Fruit fly (Drosophila melanogaster) whole organism, wandering third instar larva: ENCODE data around the gene CG8526.

ENCODE experiments used
- Abd-B ChIP-seq: fragments of >200 bp; optimal IDR thresholded peaks from 2 replicates; lab custom pipeline; 2017; ENCODE audit warnings: missing biosample characterization, missing genetic modification characterization
- CG32264 ChIP-seq: fragments of 200-800 bp; sonication (Bioruptor generic); optimal IDR thresholded peaks from 2 replicates; lab custom pipeline; 2016; ENCODE audit warnings: missing biosample characterization, missing genetic modification characterization
- CG9705 ChIP-seq: fragments of 200-800 bp; sonication (Bioruptor generic); optimal IDR thresholded peaks from 2 replicates; lab custom pipeline; 2018; ENCODE audit warnings: missing biosample characterization, mild to moderate bottlenecking, missing genetic modification characterization
- CrebA ChIP-seq: fragments of 200-800 bp; sonication (Bioruptor generic); optimal IDR thresholded peaks from 2 replicates; lab custom pipeline; 2016; ENCODE audit warnings: missing biosample characterization, mild to moderate bottlenecking, missing genetic modification characterization, borderline replicate concordance
- Dfd ChIP-seq: fragments of >200 bp; optimal IDR thresholded peaks from 2 replicates; lab custom pipeline; 2017; ENCODE audit warnings: missing biosample characterization, missing genetic modification characterization
- Dif ChIP-seq: fragments of 200-275, 200-300 bp; sonication (Bioruptor generic); optimal IDR thresholded peaks from 2 replicates; lab custom pipeline; 2018; ENCODE audit warnings: missing biosample characterization, missing genetic modification characterization; ENCODE audit not compliant: partially characterized antibody
- GATAd ChIP-seq: sonication (Bioruptor generic); optimal IDR thresholded peaks from 2 replicates; lab custom pipeline; 2016; ENCODE audit warnings: missing biosample characterization, missing genetic modification characterization
- HLH106 ChIP-seq: fragments of 200-800 bp; optimal IDR thresholded peaks from 3 replicates; lab custom pipeline; 2019; ENCODE audit warnings: missing biosample characterization, mild to moderate bottlenecking, missing genetic modification characterization, moderate library complexity
- Hnf4 ChIP-seq: fragments of 200-800 bp; sonication (Bioruptor generic); optimal IDR thresholded peaks from 2 replicates; lab custom pipeline; 2016; ENCODE audit warnings: missing biosample characterization, mild to moderate bottlenecking, missing genetic modification characterization
- Hr78 ChIP-seq: fragments of >200 bp; optimal IDR thresholded peaks from 2 replicates; lab custom pipeline; 2017; ENCODE audit warnings: missing biosample characterization, missing genetic modification characterization
- Hr83 ChIP-seq: fragments of 200-300 bp; sonication (Bioruptor generic); optimal IDR thresholded peaks from 2 replicates; lab custom pipeline; 2016; ENCODE audit warnings: missing biosample characterization, mild to moderate bottlenecking, missing genetic modification characterization, moderate library complexity; ENCODE audit not compliant: poor library complexity, severe bottlenecking
- Jra ChIP-seq: sonication (Bioruptor generic); optimal IDR thresholded peaks from 2 replicates; lab custom pipeline; 2016; ENCODE audit warnings: missing biosample characterization, missing genetic modification characterization
- Mio ChIP-seq: sonication (Bioruptor generic); optimal IDR thresholded peaks from 2 replicates; lab custom pipeline; 2016; ENCODE audit warnings: missing biosample characterization, missing genetic modification characterization
- Myc ChIP-seq: fragments of >200 bp; optimal IDR thresholded peaks from 2 replicates; lab custom pipeline; 2017
- N ChIP-seq: fragments of >200 bp; optimal IDR thresholded peaks from 2 replicates; lab custom pipeline; 2018; ENCODE audit warnings: missing biosample characterization, missing external identifiers, missing genetic modification characterization
- OdsH ChIP-seq: fragments of 200-800 bp; sonication (Bioruptor generic); optimal IDR thresholded peaks from 2 replicates; lab custom pipeline; 2016; ENCODE audit warnings: missing biosample characterization, mild to moderate bottlenecking, missing genetic modification characterization
- Rel ChIP-seq, 2 experiments: fragments of 200-800 bp; sonication (Bioruptor generic) in 1 of 2; optimal IDR thresholded peaks; 2 replicates in 1 of 2; 3 replicates in 1 of 2; lab custom pipeline; 2016 to 2019; ENCODE audit warnings: mild to moderate bottlenecking in 2 of 2, missing biosample characterization in 2 of 2, missing genetic modification characterization in 2 of 2, moderate library complexity in 1 of 2
- Sp1 ChIP-seq: fragments of 200-800 bp; sonication (Bioruptor generic); optimal IDR thresholded peaks from 3 replicates; lab custom pipeline; 2019; ENCODE audit warnings: missing biosample characterization, mild to moderate bottlenecking, missing genetic modification characterization, moderate library complexity
- Vsx2 ChIP-seq: fragments of 200-300, 225-300 bp; sonication (Bioruptor generic); optimal IDR thresholded peaks from 2 replicates; lab custom pipeline; 2018; ENCODE audit warnings: missing biosample characterization, missing genetic modification characterization; ENCODE audit not compliant: partially characterized antibody
- br ChIP-seq: fragments of 200-800 bp; sonication (Bioruptor generic); optimal IDR thresholded peaks from 2 replicates; lab custom pipeline; 2016; ENCODE audit warnings: missing biosample characterization, missing genetic modification characterization
- brk ChIP-seq: fragments of 200-800 bp; sonication (Bioruptor generic); optimal IDR thresholded peaks from 2 replicates; lab custom pipeline; 2016; ENCODE audit warnings: missing biosample characterization, mild to moderate bottlenecking, missing genetic modification characterization
- dl ChIP-seq, 2 experiments: fragments of 175-275, 200-275 bp in 1 of 2; fragments of 200-275 bp in 1 of 2; sonication (Bioruptor generic); optimal IDR thresholded peaks; lab custom pipeline; 2018; ENCODE audit warnings: mild to moderate bottlenecking in 2 of 2, missing biosample characterization in 2 of 2, missing genetic modification characterization in 2 of 2, moderate library complexity in 2 of 2; ENCODE audit not compliant: partially characterized antibody in 2 of 2, insufficient read depth in 1 of 2
- dmrt93B ChIP-seq: fragments of 200-800 bp; sonication (Bioruptor generic); optimal IDR thresholded peaks from 2 replicates; lab custom pipeline; 2018; ENCODE audit warnings: missing biosample characterization, mild to moderate bottlenecking, missing genetic modification characterization
- dsf ChIP-seq: sonication (Bioruptor generic); optimal IDR thresholded peaks from 2 replicates; lab custom pipeline; 2016; ENCODE audit warnings: missing biosample characterization, missing genetic modification characterization, borderline replicate concordance
- ey ChIP-seq: fragments of 200-800 bp; sonication (Bioruptor generic); optimal IDR thresholded peaks from 2 replicates; lab custom pipeline; 2016; ENCODE audit warnings: missing biosample characterization, missing genetic modification characterization
- foxo ChIP-seq, 2 experiments: fragments of 200-800 bp; sonication (Bioruptor generic); optimal IDR thresholded peaks; 2 replicates in 1 of 2; 3 replicates in 1 of 2; lab custom pipeline; 2016 to 2017; ENCODE audit warnings: missing biosample characterization in 2 of 2, missing genetic modification characterization in 2 of 2
- fru ChIP-seq: fragments of 200-800 bp; sonication (Bioruptor generic); optimal IDR thresholded peaks from 3 replicates; lab custom pipeline; 2016; ENCODE audit warnings: missing biosample characterization, mild to moderate bottlenecking, missing genetic modification characterization
- h ChIP-seq: fragments of 200-800 bp; sonication (Bioruptor generic); optimal IDR thresholded peaks from 3 replicates; lab custom pipeline; 2016; ENCODE audit warnings: missing biosample characterization, mild to moderate bottlenecking, missing genetic modification characterization
- jim ChIP-seq: fragments of 175-275, 200-325 bp; sonication (Bioruptor generic); optimal IDR thresholded peaks from 2 replicates; lab custom pipeline; 2016; ENCODE audit warnings: missing biosample characterization, mild to moderate bottlenecking, missing genetic modification characterization
- lola ChIP-seq: fragments of >200 bp; optimal IDR thresholded peaks from 2 replicates; lab custom pipeline; 2017; ENCODE audit warnings: missing biosample characterization, missing genetic modification characterization
- pan ChIP-seq: fragments of >200 bp; optimal IDR thresholded peaks from 2 replicates; lab custom pipeline; 2017
- psq ChIP-seq: fragments of 200-800 bp; sonication (Bioruptor generic); optimal IDR thresholded peaks from 3 replicates; lab custom pipeline; 2017; ENCODE audit warnings: missing biosample characterization, mild to moderate bottlenecking, missing genetic modification characterization, moderate library complexity
- rgr ChIP-seq: fragments of 200-800 bp; sonication (Bioruptor generic); optimal IDR thresholded peaks from 3 replicates; lab custom pipeline; 2016; ENCODE audit warnings: missing biosample characterization, mild to moderate bottlenecking, missing genetic modification characterization
- sage ChIP-seq: fragments of 200-800 bp; sonication (Bioruptor generic); optimal IDR thresholded peaks from 2 replicates; lab custom pipeline; 2016; ENCODE audit warnings: missing biosample characterization, mild to moderate bottlenecking, missing genetic modification characterization
- sv ChIP-seq: fragments of 200-800 bp; sonication (Bioruptor generic); optimal IDR thresholded peaks from 3 replicates; lab custom pipeline; 2016; ENCODE audit warnings: missing biosample characterization, missing genetic modification characterization
- tai ChIP-seq: sonication (Bioruptor generic); optimal IDR thresholded peaks from 2 replicates; lab custom pipeline; 2016; ENCODE audit warnings: missing biosample characterization, missing genetic modification characterization
- usp ChIP-seq: fragments of >200 bp; optimal IDR thresholded peaks from 2 replicates; lab custom pipeline; 2017; ENCODE audit warnings: missing biosample characterization, missing genetic modification characterization
- woc ChIP-seq: sonication (Bioruptor generic); optimal IDR thresholded peaks from 2 replicates; lab custom pipeline; 2016; ENCODE audit warnings: missing biosample characterization, mild to moderate bottlenecking, missing genetic modification characterization

The CG8526 gene

dm6 chr3R:9793018-9793417 is 8.1 kb upstream of the CG8526 start, which contains the start of gene CG8516:
Gene CG8516, plus strand, starts transcription at chr3R:9793295.
- TF ChIP-seq fru (GFP tag; lab: Kevin White, UChicago) (no peak), CG32264 (GFP tag; lab: Kevin White, UChicago) (no peak), lola (GFP tag; lab: Kevin White, UChicago) (no peak), tai (no peak), h (peak; percentile 29), Rel (GFP tag; optimal IDR thresholded peaks at IDR 0.05; lab: Kevin White, UChicago) (no peak), Rel (tag; optimal IDR thresholded peaks at IDR 0.05; lab: Kevin White, UChicago) (peak; percentile 41), sv (GFP tag; lab: Kevin White, UChicago) (peak; percentile 11), brk (no peak), foxo (GFP tag; optimal IDR thresholded peaks at IDR 0.05; lab: Kevin White, UChicago) (peak in 1 of 2 experiments; percentile 29), HLH106 (tag; lab: Kevin White, UChicago) (peak; percentile 19), Sp1 (GFP tag; lab: Kevin White, UChicago) (peak; percentile 11), Jra (GFP tag; lab: Kevin White, UChicago) (no peak), Dfd (no peak), dl (GFP tag; optimal IDR thresholded peaks at IDR 0.05; lab: Kevin White, UChicago; ENCODE audit: insufficient read depth in 1 of 2, partially characterized antibody in 2 of 2) (no peak), woc (GFP tag; lab: Kevin White, UChicago) (peak; percentile 24)

- TF ChIP-seq tai (no peak), CG32264 (GFP tag; lab: Kevin White, UChicago) (no peak), lola (GFP tag; lab: Kevin White, UChicago) (no peak), CG9705 (GFP tag; lab: Kevin White, UChicago) (peak; percentile 24), Sp1 (GFP tag; lab: Kevin White, UChicago) (peak; percentile 78), usp (GFP tag; lab: Kevin White, UChicago) (no peak), CrebA (no peak), Rel (GFP tag; optimal IDR thresholded peaks at IDR 0.05; lab: Kevin White, UChicago) (no peak), Rel (tag; optimal IDR thresholded peaks at IDR 0.05; lab: Kevin White, UChicago) (peak; percentile 95), h (no peak), dmrt93B (no peak), foxo (GFP tag; optimal IDR thresholded peaks at IDR 0.05; lab: Kevin White, UChicago) (no peak), Hr78 (GFP tag; lab: Kevin White, UChicago) (no peak), dsf (no peak), Hnf4 (GFP tag; lab: Kevin White, UChicago) (no peak), ey (GFP tag; lab: Kevin White, UChicago) (no peak), dl (GFP tag; optimal IDR thresholded peaks at IDR 0.05; lab: Kevin White, UChicago; ENCODE audit: insufficient read depth in 1 of 2, partially characterized antibody in 2 of 2) (no peak), Dfd (no peak), psq (peak; percentile 100), jim (GFP tag; lab: Kevin White, UChicago) (peak; percentile 98), OdsH (GFP tag; lab: Kevin White, UChicago) (peak; percentile 12), HLH106 (tag; lab: Kevin White, UChicago) (peak; percentile 10), Abd-B (no peak), woc (GFP tag; lab: Kevin White, UChicago) (no peak), Dif (GFP tag; lab: Kevin White, UChicago) (no peak), Vsx2 (GFP tag; lab: Kevin White, UChicago) (no peak), N (GFP tag; lab: Kevin White, UChicago) (no peak), brk (no peak), Mio (GFP tag; lab: Kevin White, UChicago) (no peak), rgr (GFP tag; lab: Kevin White, UChicago) (peak; percentile 46), Jra (GFP tag; lab: Kevin White, UChicago) (no peak), sv (GFP tag; lab: Kevin White, UChicago) (no peak), fru (GFP tag; lab: Kevin White, UChicago) (no peak), br (no peak), pan (no peak), sage (peak; percentile 6), Hr83 (GFP tag; lab: Kevin White, UChicago) (no peak), Myc (lab: Kevin White, UChicago) (no peak), GATAd (GFP tag; lab: Kevin White, UChicago) (no peak)
- TF ChIP-seq, all 38 proteins: peak for 9
Measured at dm6 chr3R:9808946-9809545, 8.0 kb downstream of the CG8526 start, which contains the start of gene FBXO11. Gene FBXO11, minus strand, starts transcription at chr3R:9809368.
